Worm (Caenorhabditis elegans) whole organism, L4/young adult: ENCODE data around the gene gcl-1.
"Not testable (repeated sequence)": the region's sequence is repeated elsewhere in the genome, so short reads cannot be mapped to it uniquely, and the experiment has no call there.

Experiments
- W03F9.2 ChIP-seq: fragments of 150-350 bp; optimal IDR thresholded peaks from 2 replicates; lab custom pipeline; 2014; ENCODE audit warnings: missing biosample characterization, missing genetic modification characterization
- dao-5 ChIP-seq: sonication (generic microtip); optimal IDR thresholded peaks from 2 replicates; lab custom pipeline; 2016; ENCODE audit warnings: missing genotype, missing genetic modification characterization, moderate library complexity, missing compliant biosample characterization
- him-1 ChIP-seq: sonication (generic microtip); optimal IDR thresholded peaks from 2 replicates; lab custom pipeline; 2016; ENCODE audit warnings: missing genotype, missing genetic modification reagents, missing genetic modification characterization, missing compliant biosample characterization

gcl-1 gene

ce11 chrIV:13412845-13413383, at the start of gene gcl-1:
Gene gcl-1 (minus strand): TSS chrIV:13412895.
- TF ChIP-seq him-1 (tag; lab: Kevin White, UChicago) (no peak), W03F9.2 (tag; lab: Kevin White, UChicago) (no peak)

DNA sequence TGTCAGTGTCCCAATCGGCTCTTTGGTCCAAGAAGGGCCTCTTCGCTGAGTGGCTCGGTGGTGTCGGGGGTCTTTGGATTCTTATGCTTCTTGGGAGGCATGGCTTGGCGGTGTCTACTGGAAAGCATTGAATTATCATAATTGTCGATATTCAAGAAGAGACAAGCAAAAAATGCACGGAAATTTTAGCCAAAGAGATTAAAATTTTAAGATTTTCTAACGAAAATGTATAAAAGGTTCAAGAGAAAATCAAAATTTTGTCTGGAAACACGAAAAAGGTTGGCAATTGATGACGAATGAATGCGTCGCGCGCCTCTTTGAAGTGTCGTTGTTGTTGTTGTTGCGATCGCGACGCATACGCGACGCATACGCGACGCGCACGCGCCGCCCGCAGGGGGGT, 48.2 kb upstream of the gcl-1 start, which contains the start of gene Y38H8A.12:
Y38H8A.12 (minus strand) TSS at position 101 of the 400 bp plus-strand sequence.
- TF ChIP-seq him-1 (tag; lab: Kevin White, UChicago) (no peak), W03F9.2 (tag; lab: Kevin White, UChicago) (no peak), dao-5 (no peak)

DNA sequence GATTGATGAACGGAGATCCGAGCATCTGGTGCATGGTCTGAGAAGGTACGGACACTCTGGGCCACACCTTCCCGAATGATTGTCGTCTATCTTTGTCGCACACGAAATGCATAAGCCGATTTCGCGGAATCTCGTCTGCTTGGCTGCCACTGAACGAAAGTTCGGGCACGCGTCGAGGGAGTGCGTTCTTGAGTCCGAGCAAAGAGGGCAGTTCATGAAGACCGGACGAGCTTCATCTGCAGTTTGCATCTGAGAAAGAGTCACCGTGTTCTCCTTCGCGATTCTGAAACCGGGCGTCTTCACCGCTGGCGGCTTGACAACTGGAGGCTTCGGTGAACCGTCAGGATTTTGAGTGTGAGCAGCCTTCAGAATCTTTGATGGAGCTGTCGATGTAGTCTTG, 45.5 kb upstream of the gcl-1 start:
- TF ChIP-seq him-1 (tag; lab: Kevin White, UChicago) (no peak), dao-5 (no peak), W03F9.2 (tag; lab: Kevin White, UChicago) (no peak)

ce11 chrIV:13456893-13457292, 44.2 kb upstream of the gcl-1 start:
- TF ChIP-seq W03F9.2 (tag; lab: Kevin White, UChicago) = no peak
- no peak for TF ChIP-seq him-1 (tag; lab: Kevin White, UChicago)
- no peak for TF ChIP-seq dao-5

ce11 chrIV:13455200-13455599, 42.5 kb upstream of the gcl-1 start, which contains the start of gene Y38H8A.7:
Gene Y38H8A.7 (plus strand): TSS chrIV:13455500.
- TF ChIP-seq dao-5; W03F9.2 (tag; lab: Kevin White, UChicago); him-1 (tag; lab: Kevin White, UChicago): not testable (repeated sequence)

- TF ChIP-seq W03F9.2 (tag; lab: Kevin White, UChicago) (no peak), dao-5 (no peak), him-1 (tag; lab: Kevin White, UChicago) (no peak)
Measured at ce11 chrIV:13454698-13455097, 42.0 kb upstream of the gcl-1 start, which contains the start of gene uso-1. Gene uso-1 (minus strand): TSS chrIV:13454798.

- TF ChIP-seq him-1 (tag; lab: Kevin White, UChicago) (no peak), dao-5 (no peak), W03F9.2 (tag; lab: Kevin White, UChicago) (no peak)
Measured at ce11 chrIV:13453509-13453908, 40.8 kb upstream of the gcl-1 start.

DNA sequence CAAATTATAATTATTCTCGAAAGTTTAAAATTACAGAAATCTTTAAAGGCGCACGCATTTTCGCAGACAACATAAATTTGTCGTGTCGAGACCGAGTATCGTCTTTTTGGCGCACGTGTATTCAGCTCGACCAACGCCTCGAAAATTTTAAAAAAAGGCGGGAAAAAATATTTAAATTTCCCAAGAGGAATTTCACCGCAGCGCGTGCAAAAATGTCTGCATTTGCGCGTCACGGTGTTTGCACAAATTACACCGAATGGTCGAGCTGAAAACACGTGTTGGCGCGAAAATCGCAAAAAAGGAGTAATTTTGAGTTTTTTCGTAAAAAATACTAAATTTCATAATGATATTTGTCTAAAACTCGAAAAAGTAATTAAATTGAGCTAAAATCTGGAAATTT, 38.0 kb upstream of the gcl-1 start:
- TF ChIP-seq him-1 (tag; lab: Kevin White, UChicago) (no peak), W03F9.2 (tag; lab: Kevin White, UChicago) (no peak), dao-5 (no peak)

ce11 chrIV:13445275-13445674, 32.6 kb upstream of the gcl-1 start, which contains the start of gene mam-3:
Gene mam-3 (minus strand): TSS chrIV:13445375.
- no peak for TF ChIP-seq W03F9.2 (tag; lab: Kevin White, UChicago)
- TF ChIP-seq dao-5 = no peak
- TF ChIP-seq him-1 (tag; lab: Kevin White, UChicago) = no peak

DNA sequence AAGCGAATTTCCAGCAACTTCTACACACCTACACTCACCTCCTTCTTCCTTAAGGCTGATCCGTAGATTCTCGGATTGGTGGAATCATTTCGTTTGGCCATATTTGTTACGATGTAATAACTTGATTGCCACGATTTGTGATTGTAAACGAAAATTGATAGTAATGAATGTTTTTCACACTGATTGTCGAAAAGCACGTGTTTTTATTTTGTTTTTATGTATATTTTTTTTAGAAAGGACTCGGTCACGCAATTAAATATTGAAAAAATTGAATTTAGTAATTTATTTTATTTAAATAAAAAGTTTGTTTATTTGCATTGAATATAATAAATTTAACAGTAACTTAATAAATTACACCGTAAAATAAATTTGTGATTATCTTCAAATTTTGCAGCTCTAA, 21.2 kb upstream of the gcl-1 start, which contains the start of gene K09B11.5:
K09B11.5 (minus strand) TSS at position 101 of the 400 bp plus-strand sequence.
- not testable (repeated sequence) for TF ChIP-seq W03F9.2 (tag; lab: Kevin White, UChicago); dao-5; him-1 (tag; lab: Kevin White, UChicago)

- TF ChIP-seq W03F9.2 (tag; lab: Kevin White, UChicago) = no peak
- TF ChIP-seq him-1 (tag; lab: Kevin White, UChicago) = no peak
- no peak for TF ChIP-seq dao-5
Measured at ce11 chrIV:13429240-13429639, 16.5 kb upstream of the gcl-1 start, which contains the start of gene K09B11.4. Gene K09B11.4 (plus strand): TSS chrIV:13429540.

ce11 chrIV:13422200-13422599, 9.5 kb upstream of the gcl-1 start, which contains the start of gene nol-9:
Gene nol-9 (plus strand): TSS chrIV:13422500.
- TF ChIP-seq W03F9.2 (tag; lab: Kevin White, UChicago) (no peak), him-1 (tag; lab: Kevin White, UChicago) (no peak), dao-5 (no peak)

DNA sequence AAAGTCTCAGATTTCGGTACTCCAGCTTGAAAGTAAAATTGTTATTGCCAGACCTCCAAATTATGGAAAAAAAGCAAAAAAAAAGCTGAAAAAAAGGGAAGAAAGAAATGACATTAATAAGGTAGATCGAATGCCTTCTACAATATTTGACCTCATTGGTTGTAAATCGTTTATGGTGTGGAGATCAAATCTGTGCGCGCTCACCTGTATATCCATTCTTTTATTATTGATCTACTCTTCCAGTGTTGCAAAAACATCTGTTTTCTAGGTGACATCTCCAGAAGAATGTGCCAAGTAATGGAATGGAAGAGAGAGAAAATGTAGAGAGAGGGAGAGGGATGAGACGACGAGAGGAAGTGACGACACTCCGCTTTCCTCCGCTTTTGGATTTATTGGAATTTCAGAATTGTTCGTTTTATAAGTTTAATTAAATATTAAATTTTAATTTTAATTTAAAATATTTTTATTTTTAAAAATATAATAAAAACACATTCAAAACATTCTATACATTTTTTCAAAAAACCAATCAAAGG, 3.1 kb upstream of the gcl-1 start, which contains the start of the genes pik-1 and aptf-2:
pik-1 (plus strand) TSS at position 303 of the 533 bp plus-strand sequence.
aptf-2 (minus strand) TSS at position 313 of the 533 bp plus-strand sequence.
- TF ChIP-seq dao-5 = no peak
- no peak for TF ChIP-seq W03F9.2 (tag; lab: Kevin White, UChicago)
- no peak for TF ChIP-seq him-1 (tag; lab: Kevin White, UChicago)

DNA sequence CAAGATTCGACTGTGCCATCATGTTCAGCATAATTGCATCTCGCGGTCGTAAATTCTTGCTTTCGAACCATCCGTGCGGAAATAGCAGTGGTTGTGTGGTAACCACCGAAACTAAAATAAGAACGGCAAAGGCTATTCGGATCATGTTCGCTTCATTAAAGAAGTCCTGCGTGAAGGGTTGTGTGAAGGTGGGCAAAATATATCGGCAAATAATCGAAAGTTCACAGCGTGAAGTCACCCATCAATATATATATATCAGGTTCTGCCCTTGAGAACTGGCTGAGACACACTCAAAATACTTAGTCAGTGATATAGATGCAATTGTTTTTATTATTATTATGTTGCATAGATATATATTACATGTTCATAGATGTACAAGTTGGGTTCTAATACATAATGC, 4.7 kb downstream of the gcl-1 start, which contains the start of gene Y62E10A.19:
Y62E10A.19 (minus strand) TSS at position 289 of the 400 bp plus-strand sequence.
- TF ChIP-seq dao-5 (no peak), W03F9.2 (tag; lab: Kevin White, UChicago) (no peak), him-1 (tag; lab: Kevin White, UChicago) (no peak)
